Worm (Caenorhabditis elegans): Measurements from ENCODE around the gene ckr-2.

DNA sequence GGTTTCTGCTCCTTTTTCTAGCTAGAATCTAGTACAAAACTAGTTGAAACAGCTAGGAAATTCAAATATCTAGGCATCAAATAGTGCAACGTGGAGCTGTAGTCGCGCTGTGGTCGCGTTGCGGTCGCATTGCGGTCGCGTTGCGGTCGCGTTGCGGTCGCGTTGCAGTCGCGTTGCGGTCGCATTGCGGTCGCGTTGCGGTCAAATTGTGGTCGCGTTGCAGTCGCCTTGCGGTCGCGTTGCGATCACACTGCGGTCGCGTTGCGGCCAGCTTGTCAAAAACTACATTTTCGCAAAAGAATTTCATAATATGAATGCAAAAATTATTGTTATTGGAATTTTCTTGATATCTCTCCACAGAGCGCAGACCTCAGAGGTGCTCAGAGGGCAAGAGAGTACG is 45.4 kb downstream of the ckr-2 start:
- TF ChIP-seq F13C5.2 (tag; optimal IDR thresholded peaks at IDR 0.05) (no peak), ama-1 (optimal IDR thresholded peaks at IDR 0.05) (no peak), tra-4 (tag; optimal IDR thresholded peaks at IDR 0.05) (no peak), tbx-37 (GFP tag; conservative IDR thresholded peaks at IDR 0.05) (no peak), ceh-36 (tag; optimal IDR thresholded peaks at IDR 0.05) (no peak), tbx-11 (GFP tag; IDR thresholded peaks at IDR 0.05) (no peak), flt-1 (GFP tag; IDR thresholded peaks at IDR 0.05) (no peak), ceh-13 (GFP tag; optimal IDR thresholded peaks at IDR 0.05) (no peak), pes-1 (GFP tag; IDR thresholded peaks at IDR 0.05) (no peak), aly-1 (tag; optimal IDR thresholded peaks at IDR 0.05) (no peak)

Measured in whole organism, early embryonic.